Fruit fly (Drosophila melanogaster) whole organism, embryonic: ENCODE results near the gene CG7650.

Source experiments
- Adf1 ChIP-seq: fragments of 200-800 bp; sonication (Bioruptor generic); IDR thresholded peaks from 2 replicates; pipeline ENCODE4 v1.3.6; 2022; ENCODE audit warnings: missing biosample characterization, missing genetic modification characterization
- Atf6 ChIP-seq: fragments of 200-800 bp; sonication (Bioruptor generic); IDR thresholded peaks from 2 replicates; pipeline ENCODE4 v1.3.6; 2022; ENCODE audit warnings: missing biosample characterization, missing genetic modification characterization
- BEAF-32 ChIP-seq: fragments of 200-800 bp; sonication (Bioruptor generic); optimal IDR thresholded peaks from 3 replicates; lab custom pipeline; 2017; ENCODE audit warnings: missing biosample characterization, missing genetic modification characterization, mild to moderate bottlenecking, moderate library complexity, missing genetic modification reagents
- Bgb ChIP-seq: fragments of 200-800 bp; sonication (Bioruptor generic); IDR thresholded peaks from 2 replicates; pipeline ENCODE4 v1.3.6; 2022; ENCODE audit warnings: missing biosample characterization, missing genetic modification characterization; ENCODE audit not compliant: partially characterized antibody
- Bteb2 ChIP-seq: fragments of 200-800 bp; sonication (Bioruptor generic); optimal IDR thresholded peaks from 2 replicates; lab custom pipeline; 2016; ENCODE audit warnings: missing biosample characterization, missing genetic modification characterization
- CG11247 ChIP-seq: fragments of 200-800 bp; sonication (Bioruptor generic); IDR thresholded peaks from 2 replicates; pipeline ENCODE4 v1.3.6; 2022; ENCODE audit warnings: missing biosample characterization, missing genetic modification characterization
- CG13775 ChIP-seq: fragments of 200-800 bp; sonication (Bioruptor generic); optimal IDR thresholded peaks from 3 replicates; lab custom pipeline; 2017; ENCODE audit warnings: missing biosample characterization, mild to moderate bottlenecking, missing genetic modification characterization
- CG16815 ChIP-seq: fragments of 200-800 bp; sonication (Bioruptor generic); optimal IDR thresholded peaks from 3 replicates; lab custom pipeline; 2017; ENCODE audit warnings: missing biosample characterization, mild to moderate bottlenecking, missing genetic modification characterization
- CG17361 ChIP-seq: fragments of 200-800 bp; sonication (Bioruptor generic); IDR thresholded peaks from 3 replicates; pipeline ENCODE4 v1.3.6; 2022; ENCODE audit warnings: missing biosample characterization, missing genetic modification characterization
- CG17802 ChIP-seq: fragments of 200-800 bp; sonication (Bioruptor generic); optimal IDR thresholded peaks from 2 replicates; lab custom pipeline; 2018; ENCODE audit warnings: missing biosample characterization, mild to moderate bottlenecking, missing genetic modification characterization, moderate library complexity
- CG2116 ChIP-seq: fragments of 200-800 bp; sonication (Bioruptor generic); optimal IDR thresholded peaks from 3 replicates; lab custom pipeline; 2018; ENCODE audit warnings: missing biosample characterization, mild to moderate bottlenecking, missing genetic modification characterization
- CG2199 ChIP-seq: fragments of 200-800 bp; sonication (Bioruptor generic); IDR thresholded peaks from 3 replicates; pipeline ENCODE4 v1.3.6; 2022; ENCODE audit warnings: missing biosample characterization, missing genetic modification characterization
- CG31224 ChIP-seq: fragments of 200-800 bp; sonication (Bioruptor generic); IDR thresholded peaks from 2 replicates; pipeline ENCODE4 v1.3.6; 2022; ENCODE audit warnings: missing biosample characterization, missing genetic modification characterization
- CG32767 ChIP-seq: fragments of 200-800 bp; sonication (Bioruptor generic); IDR thresholded peaks from 2 replicates; pipeline ENCODE4 v1.3.6; 2022; ENCODE audit warnings: missing biosample characterization, missing genetic modification characterization
- CG3995 ChIP-seq: fragments of 200-800 bp; sonication (Bioruptor generic); optimal IDR thresholded peaks from 3 replicates; lab custom pipeline; 2016; ENCODE audit warnings: missing biosample characterization, missing genetic modification characterization
- CG4854 ChIP-seq: fragments of 200-800 bp; sonication (Bioruptor generic); optimal IDR thresholded peaks from 2 replicates; lab custom pipeline; 2016; ENCODE audit warnings: missing biosample characterization, missing genetic modification characterization, inconsistent platforms
- CG5245 ChIP-seq: fragments of 200-800 bp; sonication (Bioruptor generic); optimal IDR thresholded peaks from 3 replicates; lab custom pipeline; 2016; ENCODE audit warnings: missing biosample characterization, missing genetic modification characterization
- CG7372 ChIP-seq: fragments of 200-800 bp; sonication (Bioruptor generic); IDR thresholded peaks from 2 replicates; pipeline ENCODE4 v1.3.6; 2022; ENCODE audit warnings: missing biosample characterization, missing genetic modification characterization
- CG7556 ChIP-seq: fragments of 200-800 bp; sonication (Bioruptor generic); optimal IDR thresholded peaks from 2 replicates; lab custom pipeline; 2017; ENCODE audit warnings: missing biosample characterization, mild to moderate bottlenecking, missing genetic modification characterization
- CG8281 ChIP-seq: fragments of 200-800 bp; sonication (Bioruptor generic); optimal IDR thresholded peaks from 2 replicates; lab custom pipeline; 2018; ENCODE audit warnings: missing biosample characterization, mild to moderate bottlenecking, missing genetic modification characterization, moderate library complexity
- CG8290 ChIP-seq, 3 experiments: fragments of 200-800 bp; sonication (Bioruptor generic); optimal IDR thresholded peaks; 2 replicates each; lab custom pipeline; 2016 to 2019; ENCODE audit warnings: missing biosample characterization in 3 of 3, missing genetic modification characterization in 3 of 3, mild to moderate bottlenecking in 2 of 3, moderate library complexity in 1 of 3
- CG9609 ChIP-seq: fragments of 200-800 bp; sonication (Bioruptor generic); optimal IDR thresholded peaks from 3 replicates; lab custom pipeline; 2016; ENCODE audit warnings: missing biosample characterization, missing genetic modification characterization
- CG9876 ChIP-seq: fragments of 200-800 bp; sonication (Bioruptor generic); optimal IDR thresholded peaks from 2 replicates; lab custom pipeline; 2016; ENCODE audit warnings: missing biosample characterization, missing genetic modification characterization
- CrebB ChIP-seq: fragments of 200-800 bp; sonication (Bioruptor generic); optimal IDR thresholded peaks from 3 replicates; lab custom pipeline; 2018; ENCODE audit warnings: missing biosample characterization, mild to moderate bottlenecking, missing genetic modification characterization
- Elba2 ChIP-seq: fragments of 200-800 bp; sonication (Bioruptor generic); optimal IDR thresholded peaks from 3 replicates; lab custom pipeline; 2016; ENCODE audit warnings: missing biosample characterization, missing genetic modification characterization
- Ets65A ChIP-seq: fragments of 200-800 bp; sonication (Bioruptor generic); peaks from one replicate; lab custom pipeline; 2016; ENCODE audit warnings: missing biosample characterization, missing genetic modification characterization
- HmgD ChIP-seq: fragments of 200-800 bp; sonication (Bioruptor generic); optimal IDR thresholded peaks from 3 replicates; lab custom pipeline; 2016; ENCODE audit warnings: missing biosample characterization, missing genetic modification characterization
- Max ChIP-seq: fragments of 200-800 bp; sonication (Bioruptor generic); optimal IDR thresholded peaks from 2 replicates; lab custom pipeline; 2016; ENCODE audit warnings: missing biosample characterization, mild to moderate bottlenecking, missing genetic modification characterization
- Meics ChIP-seq: fragments of 200-800 bp; sonication (Bioruptor generic); optimal IDR thresholded peaks from 2 replicates; lab custom pipeline; 2017; ENCODE audit warnings: missing biosample characterization, mild to moderate bottlenecking, missing genetic modification characterization
- Neu2 ChIP-seq: fragments of 200-800 bp; sonication (Bioruptor generic); optimal IDR thresholded peaks from 3 replicates; lab custom pipeline; 2016; ENCODE audit warnings: missing biosample characterization, missing genetic modification characterization, borderline replicate concordance
- Poxn ChIP-seq: fragments of 200-800 bp; sonication (Bioruptor generic); IDR thresholded peaks from 2 replicates; pipeline ENCODE4 v1.3.6; 2022; ENCODE audit warnings: missing biosample characterization, missing genetic modification characterization
- Rfx ChIP-seq: fragments of 200-800 bp; sonication (Bioruptor generic); IDR thresholded peaks from 2 replicates; pipeline ENCODE4 v1.3.6; 2022; ENCODE audit warnings: missing biosample characterization, missing genetic modification characterization
- Six4 ChIP-seq: fragments of 200-800 bp; sonication (Bioruptor generic); optimal IDR thresholded peaks from 2 replicates; lab custom pipeline; 2016; ENCODE audit warnings: missing biosample characterization, missing genetic modification characterization
- TFAM ChIP-seq: fragments of 200-800 bp; sonication (Bioruptor generic); optimal IDR thresholded peaks from 2 replicates; lab custom pipeline; 2017; ENCODE audit warnings: missing biosample characterization, missing genetic modification characterization, inconsistent platforms
- Tbp ChIP-seq: fragments of >200 bp; optimal IDR thresholded peaks from 2 replicates; lab custom pipeline; 2018; ENCODE audit warnings: missing biosample characterization, missing genetic modification characterization
- Usf ChIP-seq: fragments of 200-800 bp; sonication (Bioruptor generic); optimal IDR thresholded peaks from 2 replicates; lab custom pipeline; 2017; ENCODE audit warnings: missing genotype, missing biosample characterization, missing genetic modification characterization
- amos ChIP-seq: fragments of 200-800 bp; sonication (Bioruptor generic); IDR thresholded peaks from 2 replicates; pipeline ENCODE4 v1.3.6; 2022; ENCODE audit warnings: missing biosample characterization, missing genetic modification characterization; ENCODE audit not compliant: partially characterized antibody
- aop ChIP-seq: fragments of 200-800 bp; sonication (Bioruptor generic); IDR thresholded peaks from 2 replicates; pipeline ENCODE4 v1.3.6; 2022; ENCODE audit warnings: missing biosample characterization, missing genetic modification characterization
- ase ChIP-seq: fragments of 200-800 bp; sonication (Bioruptor generic); IDR thresholded peaks from 3 replicates; pipeline ENCODE4 v1.3.6; 2022; ENCODE audit warnings: missing biosample characterization, missing genetic modification characterization
- cwo ChIP-seq: fragments of 200-800 bp; sonication (Bioruptor generic); optimal IDR thresholded peaks from 3 replicates; lab custom pipeline; 2017; ENCODE audit warnings: missing biosample characterization, missing genetic modification characterization, mild to moderate bottlenecking, moderate library complexity, missing genetic modification reagents
- dpn ChIP-seq, 2 experiments: fragments of 200-800 bp; sonication (Bioruptor generic); optimal IDR thresholded peaks; 3 replicates each; lab custom pipeline; 2016; ENCODE audit warnings: missing biosample characterization in 2 of 2, missing genetic modification characterization in 2 of 2
- gsb ChIP-seq: fragments of 200-800 bp; sonication (Bioruptor generic); IDR thresholded peaks from 2 replicates; pipeline ENCODE4 v1.3.6; 2022; ENCODE audit warnings: missing biosample characterization, missing genetic modification characterization
- inv ChIP-seq: fragments of 200-800 bp; sonication (Bioruptor generic); IDR thresholded peaks from 2 replicates; pipeline ENCODE4 v1.3.6; 2022; ENCODE audit warnings: missing biosample characterization, missing genetic modification characterization; ENCODE audit not compliant: partially characterized antibody
- luna ChIP-seq: fragments of 200-800 bp; sonication (Bioruptor generic); optimal IDR thresholded peaks from 2 replicates; lab custom pipeline; 2016; ENCODE audit warnings: missing biosample characterization, missing genetic modification characterization
- nmo ChIP-seq: fragments of 200-800 bp; sonication (Bioruptor generic); optimal IDR thresholded peaks from 2 replicates; lab custom pipeline; 2018; ENCODE audit warnings: missing biosample characterization, mild to moderate bottlenecking, missing genetic modification characterization, moderate library complexity
- pan ChIP-seq, 4 experiments: fragments of >200 bp in 3 of 4; fragments of 200-800 bp in 1 of 4; sonication (Bioruptor generic) in 1 of 4; optimal IDR thresholded peaks in 3 of 4; IDR thresholded peaks in 1 of 4; 2 replicates each; pipeline versions ENCODE4 v1.3.6 to Lab custom; 2017 to 2022; ENCODE audit warnings: missing biosample characterization in 2 of 4, missing genetic modification characterization in 2 of 4, mixed read lengths in 1 of 4
- prd ChIP-seq, 3 experiments: fragments of >200 bp in 2 of 3; fragments of 200-800 bp in 1 of 3; sonication (Bioruptor generic) in 1 of 3; optimal IDR thresholded peaks in 2 of 3; IDR thresholded peaks in 1 of 3; 2 replicates in 2 of 3; 3 replicates in 1 of 3; pipeline versions ENCODE4 v1.3.6 to Lab custom; 2017 to 2022; ENCODE audit warnings: missing biosample characterization in 1 of 3, missing genetic modification characterization in 1 of 3
- sob ChIP-seq: fragments of 200-800 bp; sonication (Bioruptor generic); IDR thresholded peaks from 2 replicates; pipeline ENCODE4 v1.3.6; 2022; ENCODE audit warnings: missing biosample characterization, missing genetic modification characterization
- zfh2 ChIP-seq: fragments of 200-800 bp; sonication (Bioruptor generic); optimal IDR thresholded peaks from 2 replicates; lab custom pipeline; 2016; ENCODE audit warnings: missing biosample characterization, missing genetic modification characterization

The CG7650 gene

DNA sequence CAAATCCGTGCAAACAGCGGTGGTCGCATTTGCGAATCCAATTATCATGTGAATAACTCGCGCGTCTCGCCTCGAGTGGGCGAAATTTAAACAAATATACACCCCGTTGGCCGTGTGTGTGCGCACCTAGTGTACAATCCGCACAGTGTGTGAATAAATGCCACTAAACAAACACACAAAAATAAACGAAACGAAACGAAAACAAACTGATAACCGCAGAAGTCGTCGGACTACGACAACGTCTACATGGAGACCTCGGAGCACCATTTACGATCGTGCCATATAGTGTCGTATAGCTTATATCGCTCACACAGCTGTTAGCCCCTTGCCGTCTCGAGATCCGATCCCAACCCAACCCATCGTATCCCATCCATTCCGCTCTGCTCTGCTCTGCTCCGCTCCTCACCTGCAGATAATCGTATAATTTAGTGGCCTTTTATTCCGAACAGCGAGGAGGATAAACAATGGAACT lies 43.7 kb downstream of the CG7650 start (continued):
- no peak for TF ChIP-seq Six4
- TF ChIP-seq Elba2 (GFP tag; lab: Kevin White, UChicago), result no peak
- TF ChIP-seq CG13775 (GFP tag; lab: Kevin White, UChicago), result peak; percentile 42
- no peak for TF ChIP-seq CG9609 (GFP tag; lab: Kevin White, UChicago)
- TF ChIP-seq cwo (GFP tag; lab: Kevin White, UChicago), result peak; percentile 78
- no peak for TF ChIP-seq amos (GFP tag; lab: Robert Waterston, UW)
- peak; percentile 60; the same call in 1 of the 2 replicates for TF ChIP-seq Rfx (GFP tag; lab: Robert Waterston, UW)
- TF ChIP-seq ase (GFP tag; lab: Robert Waterston, UW), result peak; percentile 30; the same call in 1 of the 3 replicates
- peak; percentile 8 for TF ChIP-seq Bteb2 (GFP tag; lab: Kevin White, UChicago)
- TF ChIP-seq CG8281 (tag; lab: Kevin White, UChicago), result peak; percentile 55
- peak; percentile 31; the same call in 1 of the 2 replicates for TF ChIP-seq Adf1
- TF ChIP-seq luna, result no peak
- TF ChIP-seq BEAF-32, result no peak
- peak; percentile 29 for TF ChIP-seq Ets65A
- no peak for TF ChIP-seq CG31224
- TF ChIP-seq CG4854 (GFP tag; lab: Kevin White, UChicago), result peak; percentile 63
- no peak for TF ChIP-seq Bgb (GFP tag; lab: Robert Waterston, UW)
- TF ChIP-seq CG17361 (GFP tag; lab: Robert Waterston, UW), result no peak; the same call in 2 of the 3 replicates
- TF ChIP-seq gsb (GFP tag; lab: Robert Waterston, UW), result peak; percentile 65; the same call in 1 of the 2 replicates
- no peak for TF ChIP-seq nmo (GFP tag; lab: Kevin White, UChicago)
- peak; percentile 53 for TF ChIP-seq CG11247 (GFP tag; lab: Robert Waterston, UW)
- TF ChIP-seq CG7372 (GFP tag; lab: Robert Waterston, UW), result no peak
- no peak for TF ChIP-seq Max (GFP tag; lab: Kevin White, UChicago)
- TF ChIP-seq CG8290 (GFP tag; optimal IDR thresholded peaks at IDR 0.05; lab: Kevin White, UChicago), result peak; percentile 22
- TF ChIP-seq CG8290 (tag; optimal IDR thresholded peaks at IDR 0.05; lab: Kevin White, UChicago), result no peak
- no peak for TF ChIP-seq Usf
- TF ChIP-seq CG32767, result no peak; the same call in 1 of the 2 replicates
- TF ChIP-seq CrebB (tag; lab: Kevin White, UChicago), result peak; percentile 90
- TF ChIP-seq Neu2 (GFP tag; lab: Kevin White, UChicago), result no peak
- TF ChIP-seq CG2116, result no peak
- peak; percentile 68 for TF ChIP-seq CG7556
- peak; percentile 91 for TF ChIP-seq CG2199 (GFP tag; lab: Robert Waterston, UW)
- TF ChIP-seq CG17802 (tag; lab: Kevin White, UChicago), result peak; percentile 39
- TF ChIP-seq CG5245 (GFP tag; lab: Kevin White, UChicago), result no peak
- TF ChIP-seq inv, result no peak
- TF ChIP-seq pan (optimal IDR thresholded peaks at IDR 0.05; lab: Kevin White, UChicago), result no peak
- peak in 1 of 2 experiments; percentile 53 for TF ChIP-seq pan (GFP tag; optimal IDR thresholded peaks at IDR 0.05 in 1 of 2, IDR thresholded peaks at IDR 0.05 in 1 of 2)
- no peak for TF ChIP-seq CG3995 (GFP tag; lab: Kevin White, UChicago)
- no peak for TF ChIP-seq CG9876 (GFP tag; lab: Kevin White, UChicago)
- TF ChIP-seq prd (optimal IDR thresholded peaks at IDR 0.05; lab: Kevin White, UChicago), result no peak
- TF ChIP-seq prd (GFP tag; IDR thresholded peaks at IDR 0.05; lab: Robert Waterston, UW), result peak; percentile 19; the same call in 1 of the 3 replicates
- TF ChIP-seq dpn (GFP tag; optimal IDR thresholded peaks at IDR 0.05; lab: Kevin White, UChicago), result no peak
- TF ChIP-seq Tbp, result no peak
- TF ChIP-seq Atf6, result peak; percentile 77
- peak; percentile 64; the same call in 1 of the 2 replicates for TF ChIP-seq sob (GFP tag; lab: Robert Waterston, UW)
- TF ChIP-seq zfh2 (GFP tag; lab: Kevin White, UChicago), result no peak
- TF ChIP-seq Poxn, result no peak
- TF ChIP-seq aop (GFP tag; lab: Robert Waterston, UW), result no peak
- TF ChIP-seq CG16815 (GFP tag; lab: Kevin White, UChicago), result no peak
- TF ChIP-seq HmgD (GFP tag; lab: Kevin White, UChicago), result peak; percentile 9
- peak; percentile 29 for TF ChIP-seq TFAM
- peak; percentile 62 for TF ChIP-seq Meics (GFP tag; lab: Kevin White, UChicago)
